Fruit fly (Drosophila melanogaster) whole organism, prepupa: Measurements from ENCODE around the gene mAChR-C.
A peak's percentile ranks its signal among the peaks of the same experiment; 100 is the strongest.

Experiments
- Blimp-1 ChIP-seq: fragments of 200-800 bp; sonication (Bioruptor generic); optimal IDR thresholded peaks from 3 replicates; lab custom pipeline; 2017; ENCODE audit warnings: missing biosample characterization, missing genetic modification characterization, mild to moderate bottlenecking, moderate library complexity, missing genetic modification reagents
- CG10669 ChIP-seq: fragments of 200-800 bp; sonication (Bioruptor generic); optimal IDR thresholded peaks from 3 replicates; lab custom pipeline; 2018; ENCODE audit warnings: missing biosample characterization, mild to moderate bottlenecking, missing genetic modification characterization, moderate library complexity
- CG11902 ChIP-seq: fragments of 200-800 bp; sonication (Bioruptor generic); optimal IDR thresholded peaks from 3 replicates; lab custom pipeline; 2016; ENCODE audit warnings: missing biosample characterization, missing genetic modification characterization
- CG1621 ChIP-seq: fragments of 200-800 bp; sonication (Bioruptor generic); optimal IDR thresholded peaks from 3 replicates; lab custom pipeline; 2018; ENCODE audit warnings: missing biosample characterization, mild to moderate bottlenecking, missing genetic modification characterization
- CG16779 ChIP-seq: fragments of 200-800 bp; sonication (Bioruptor generic); optimal IDR thresholded peaks from 3 replicates; lab custom pipeline; 2017; ENCODE audit warnings: missing biosample characterization, mild to moderate bottlenecking, missing genetic modification characterization
- CG31627 ChIP-seq: fragments of 200-800 bp; sonication (Bioruptor generic); optimal IDR thresholded peaks from 3 replicates; lab custom pipeline; 2016; ENCODE audit warnings: missing biosample characterization, missing genetic modification characterization
- CG32006 ChIP-seq: fragments of 200-800 bp; sonication (Bioruptor generic); optimal IDR thresholded peaks from 3 replicates; lab custom pipeline; 2017; ENCODE audit warnings: missing biosample characterization, mild to moderate bottlenecking, missing genetic modification characterization
- CG34406 ChIP-seq: fragments of 200-800 bp; sonication (Bioruptor generic); optimal IDR thresholded peaks from 3 replicates; lab custom pipeline; 2016; ENCODE audit warnings: missing biosample characterization, missing genetic modification characterization
- CG3919 ChIP-seq: fragments of 200-800 bp; sonication (Bioruptor generic); optimal IDR thresholded peaks from 3 replicates; lab custom pipeline; 2016; ENCODE audit warnings: missing biosample characterization, missing genetic modification characterization
- CG4318 ChIP-seq: fragments of 200-800 bp; sonication (Bioruptor generic); optimal IDR thresholded peaks from 3 replicates; lab custom pipeline; 2017; ENCODE audit warnings: missing biosample characterization, mild to moderate bottlenecking, missing genetic modification characterization
- CG6163 ChIP-seq: fragments of 200-800 bp; sonication (Bioruptor generic); IDR thresholded peaks from 3 replicates; pipeline ENCODE4 v1.3.6; 2022; ENCODE audit warnings: missing biosample characterization, missing genetic modification characterization
- CG6276 ChIP-seq: fragments of 200-800 bp; sonication (Bioruptor generic); optimal IDR thresholded peaks from 2 replicates; lab custom pipeline; 2017; ENCODE audit warnings: missing biosample characterization, mild to moderate bottlenecking, missing genetic modification characterization
- CG6808 ChIP-seq: fragments of 200-800 bp; sonication (Bioruptor generic); optimal IDR thresholded peaks from 3 replicates; lab custom pipeline; 2017; ENCODE audit warnings: missing biosample characterization, missing genetic modification characterization, mild to moderate bottlenecking, moderate library complexity, missing genetic modification reagents
- CG6854 ChIP-seq: fragments of 200-800 bp; sonication (Bioruptor generic); optimal IDR thresholded peaks from 2 replicates; lab custom pipeline; 2017; ENCODE audit warnings: missing biosample characterization, mild to moderate bottlenecking, missing genetic modification characterization
- CG7368 ChIP-seq: fragments of 200-800 bp; sonication (Bioruptor generic); optimal IDR thresholded peaks from 3 replicates; lab custom pipeline; 2016; ENCODE audit warnings: missing biosample characterization, missing genetic modification characterization
- CG8119 ChIP-seq: fragments of 200-800 bp; sonication (Bioruptor generic); IDR thresholded peaks from 3 replicates; pipeline ENCODE4 v1.3.6; 2022; ENCODE audit warnings: missing biosample characterization, missing genetic modification characterization
- CG9139 ChIP-seq: fragments of 200-800 bp; sonication (Bioruptor generic); optimal IDR thresholded peaks from 3 replicates; lab custom pipeline; 2017; ENCODE audit warnings: missing biosample characterization, mild to moderate bottlenecking, missing genetic modification characterization
- Eip75B ChIP-seq: fragments of 200-800 bp; sonication (Bioruptor generic); optimal IDR thresholded peaks from 3 replicates; lab custom pipeline; 2016; ENCODE audit warnings: missing biosample characterization, missing genetic modification characterization
- Eip78C ChIP-seq: fragments of 200-800 bp; sonication (Bioruptor generic); peaks from one replicate; lab custom pipeline; 2016; ENCODE audit warnings: missing biosample characterization, missing genetic modification characterization
- Ets21C ChIP-seq: fragments of 200-800 bp; sonication (Bioruptor generic); optimal IDR thresholded peaks from 3 replicates; lab custom pipeline; 2016; ENCODE audit warnings: missing biosample characterization, missing genetic modification characterization
- Ets96B ChIP-seq: fragments of 200-800 bp; optimal IDR thresholded peaks from 2 replicates; lab custom pipeline; 2019; ENCODE audit warnings: missing biosample characterization, mild to moderate bottlenecking, missing genetic modification characterization, moderate library complexity
- Gug ChIP-seq: fragments of 200-800 bp; sonication (Bioruptor generic); IDR thresholded peaks from 2 replicates; pipeline ENCODE4 v1.3.6; 2022; ENCODE audit warnings: missing biosample characterization, missing genetic modification characterization
- Hr38 ChIP-seq: sonication (Bioruptor generic); optimal IDR thresholded peaks from 2 replicates; lab custom pipeline; 2016; ENCODE audit warnings: missing biosample characterization, missing genetic modification characterization
- Hr4 ChIP-seq: fragments of 200-800 bp; sonication (Bioruptor generic); optimal IDR thresholded peaks from 3 replicates; lab custom pipeline; 2016; ENCODE audit warnings: missing biosample characterization, missing genetic modification characterization
- Lpt ChIP-seq: fragments of 200-800 bp; sonication (Bioruptor generic); optimal IDR thresholded peaks from 3 replicates; lab custom pipeline; 2016; ENCODE audit warnings: missing biosample characterization, missing genetic modification characterization
- Met ChIP-seq: fragments of 200-800 bp; sonication (Bioruptor generic); optimal IDR thresholded peaks from 3 replicates; lab custom pipeline; 2016; ENCODE audit warnings: missing biosample characterization, missing genetic modification characterization
- OdsH ChIP-seq: fragments of 200-800 bp; sonication (Bioruptor generic); optimal IDR thresholded peaks from 3 replicates; lab custom pipeline; 2016; ENCODE audit warnings: missing biosample characterization, missing genetic modification characterization
- Smox ChIP-seq: fragments of 200-800 bp; sonication (Bioruptor generic); optimal IDR thresholded peaks from 3 replicates; lab custom pipeline; 2016; ENCODE audit warnings: missing biosample characterization, missing genetic modification characterization
- Sox102F ChIP-seq: fragments of 200-800 bp; sonication (Bioruptor generic); optimal IDR thresholded peaks from 2 replicates; lab custom pipeline; 2016; ENCODE audit warnings: missing biosample characterization, mild to moderate bottlenecking, missing genetic modification characterization
- Sox14 ChIP-seq: fragments of 200-800 bp; sonication (Bioruptor generic); optimal IDR thresholded peaks from 3 replicates; lab custom pipeline; 2016; ENCODE audit warnings: missing biosample characterization, missing genetic modification characterization
- Sox15 ChIP-seq: fragments of 200-800 bp; sonication (Bioruptor generic); optimal IDR thresholded peaks from 3 replicates; lab custom pipeline; 2016; ENCODE audit warnings: missing biosample characterization, missing genetic modification characterization
- acj6 ChIP-seq: fragments of 200-800 bp; sonication (Bioruptor generic); optimal IDR thresholded peaks from 3 replicates; lab custom pipeline; 2016; ENCODE audit warnings: missing biosample characterization, missing genetic modification characterization
- cyc ChIP-seq: fragments of 200-800 bp; sonication (Bioruptor generic); optimal IDR thresholded peaks from 3 replicates; lab custom pipeline; 2016; ENCODE audit warnings: missing biosample characterization, missing genetic modification characterization
- dac ChIP-seq: fragments of 200-800 bp; sonication (Bioruptor generic); optimal IDR thresholded peaks from 2 replicates; lab custom pipeline; 2017; ENCODE audit warnings: missing biosample characterization, mild to moderate bottlenecking, missing genetic modification characterization
- dsx ChIP-seq: fragments of 200-800 bp; optimal IDR thresholded peaks from 3 replicates; lab custom pipeline; 2019; ENCODE audit warnings: missing biosample characterization, mild to moderate bottlenecking, missing genetic modification characterization, moderate library complexity; ENCODE audit not compliant: poor library complexity, severe bottlenecking
- esn ChIP-seq: fragments of 200-800 bp; sonication (Bioruptor generic); optimal IDR thresholded peaks from 2 replicates; lab custom pipeline; 2016; ENCODE audit warnings: missing biosample characterization, mild to moderate bottlenecking, missing genetic modification characterization, moderate library complexity
- fd59A ChIP-seq: fragments of 200-800 bp; sonication (Bioruptor generic); optimal IDR thresholded peaks from 2 replicates; lab custom pipeline; 2017; ENCODE audit warnings: missing biosample characterization, mild to moderate bottlenecking, missing genetic modification characterization, missing genetic modification reagents
- fkh ChIP-seq: fragments of 200-800 bp; sonication (Bioruptor generic); optimal IDR thresholded peaks from 3 replicates; lab custom pipeline; 2017; ENCODE audit warnings: missing biosample characterization, mild to moderate bottlenecking, missing genetic modification characterization, moderate library complexity
- lz ChIP-seq: fragments of 200-800 bp; sonication (Bioruptor generic); optimal IDR thresholded peaks from 3 replicates; lab custom pipeline; 2016; ENCODE audit warnings: missing biosample characterization, missing genetic modification characterization
- net ChIP-seq: fragments of 200-800 bp; sonication (Bioruptor generic); optimal IDR thresholded peaks from 3 replicates; lab custom pipeline; 2016; ENCODE audit warnings: missing biosample characterization, missing genetic modification characterization
- pdm3 ChIP-seq: fragments of 200-800 bp; sonication (Bioruptor generic); optimal IDR thresholded peaks from 3 replicates; lab custom pipeline; 2016; ENCODE audit warnings: missing biosample characterization, missing genetic modification characterization
- salr ChIP-seq, 2 experiments: fragments of 200-800 bp; sonication (Bioruptor generic); optimal IDR thresholded peaks; 3 replicates each; lab custom pipeline; 2016 to 2018; ENCODE audit warnings: missing biosample characterization in 2 of 2, missing genetic modification characterization in 2 of 2, mild to moderate bottlenecking in 1 of 2
- spab ChIP-seq: fragments of 200-800 bp; sonication (Bioruptor generic); optimal IDR thresholded peaks from 2 replicates; lab custom pipeline; 2017; ENCODE audit warnings: missing biosample characterization, mild to moderate bottlenecking, missing genetic modification characterization, missing genetic modification reagents
- ss ChIP-seq, 2 experiments: fragments of 200-800 bp; sonication (Bioruptor generic); optimal IDR thresholded peaks; 2 replicates in 1 of 2; 3 replicates in 1 of 2; lab custom pipeline; 2017 to 2018; ENCODE audit warnings: mild to moderate bottlenecking in 2 of 2, missing biosample characterization in 2 of 2, missing genetic modification characterization in 2 of 2, moderate library complexity in 1 of 2
- svp ChIP-seq: fragments of 200-800 bp; sonication (Bioruptor generic); peaks from one replicate; lab custom pipeline; 2016; ENCODE audit warnings: missing biosample characterization, missing genetic modification characterization
- topi ChIP-seq: fragments of 200-800 bp; sonication (Bioruptor generic); optimal IDR thresholded peaks from 3 replicates; lab custom pipeline; 2016; ENCODE audit warnings: missing biosample characterization, missing genetic modification characterization

mAChR-C gene

DNA sequence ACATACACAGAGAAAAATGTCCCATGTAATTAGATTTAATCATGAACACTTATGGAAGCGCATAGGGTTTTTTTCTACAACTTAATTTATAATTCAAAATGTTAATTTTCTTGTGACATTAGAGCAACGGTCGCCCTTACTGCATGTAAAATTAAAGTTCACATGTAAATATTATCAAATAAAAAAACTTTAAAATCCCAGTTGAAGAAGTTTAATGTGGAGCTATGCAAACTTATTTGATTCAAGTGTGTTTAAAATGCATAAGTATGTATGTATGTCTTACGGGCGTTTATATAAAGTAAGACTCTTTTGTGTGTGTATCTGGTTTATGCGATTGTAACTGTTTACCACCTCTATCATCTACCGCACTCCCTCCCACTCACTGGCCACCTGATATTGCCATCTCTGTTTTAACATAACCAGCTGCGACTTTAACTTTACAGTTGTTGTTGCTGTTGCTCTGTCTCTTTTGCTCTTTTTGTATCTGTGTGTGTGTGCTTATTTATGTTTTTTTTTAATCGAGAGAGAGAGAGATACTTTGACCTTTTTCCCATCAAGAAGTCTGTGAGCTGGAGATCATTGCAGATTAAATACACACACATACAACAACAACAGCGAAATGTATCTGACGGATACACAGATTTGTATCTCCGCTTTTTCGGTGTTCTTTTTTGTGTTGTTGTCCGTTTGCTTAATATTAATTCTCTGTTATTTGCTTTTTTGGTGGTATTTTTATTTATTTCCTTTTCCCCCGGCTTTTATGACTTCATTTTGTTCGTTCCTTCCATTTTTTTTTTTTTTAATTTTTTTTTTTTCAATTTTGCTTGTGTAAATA, 23.1 kb upstream of the mAChR-C start (continued):
- peak; percentile 77; the same call in 2 of the 3 replicates for TF ChIP-seq CG6163 (GFP tag; lab: Robert Waterston, UW)
- TF ChIP-seq svp (GFP tag; lab: Kevin White, UChicago) = peak; percentile 95
- peak; percentile 72 for TF ChIP-seq CG6276 (GFP tag; lab: Kevin White, UChicago)
- TF ChIP-seq CG16779 (tag; lab: Kevin White, UChicago) = peak; percentile 78
- peak; percentile 18 for TF ChIP-seq Blimp-1 (GFP tag; lab: Kevin White, UChicago)
- TF ChIP-seq Eip75B (GFP tag; lab: Kevin White, UChicago) = peak; percentile 92
- peak; percentile 74 for TF ChIP-seq CG11902 (GFP tag; lab: Kevin White, UChicago)
- TF ChIP-seq CG8119 (GFP tag; lab: Robert Waterston, UW) = peak; percentile 91
- TF ChIP-seq CG34406 (GFP tag; lab: Kevin White, UChicago) = peak; percentile 92
- peak; percentile 86 for TF ChIP-seq topi
- peak; percentile 87 for TF ChIP-seq fd59A (GFP tag; lab: Kevin White, UChicago)
- TF ChIP-seq salr (GFP tag; optimal IDR thresholded peaks at IDR 0.05; lab: Kevin White, UChicago) = peak; percentile 77 to 78
- peak; percentile 92 for TF ChIP-seq Smox (GFP tag; lab: Kevin White, UChicago)
- TF ChIP-seq cyc (GFP tag; lab: Kevin White, UChicago) = peak; percentile 79
- peak; percentile 86 for TF ChIP-seq dac (GFP tag; lab: Kevin White, UChicago)
- peak; percentile 73 for TF ChIP-seq Ets96B (tag; lab: Kevin White, UChicago)
- peak; percentile 74 for TF ChIP-seq CG3919 (GFP tag; lab: Kevin White, UChicago)

DNA sequence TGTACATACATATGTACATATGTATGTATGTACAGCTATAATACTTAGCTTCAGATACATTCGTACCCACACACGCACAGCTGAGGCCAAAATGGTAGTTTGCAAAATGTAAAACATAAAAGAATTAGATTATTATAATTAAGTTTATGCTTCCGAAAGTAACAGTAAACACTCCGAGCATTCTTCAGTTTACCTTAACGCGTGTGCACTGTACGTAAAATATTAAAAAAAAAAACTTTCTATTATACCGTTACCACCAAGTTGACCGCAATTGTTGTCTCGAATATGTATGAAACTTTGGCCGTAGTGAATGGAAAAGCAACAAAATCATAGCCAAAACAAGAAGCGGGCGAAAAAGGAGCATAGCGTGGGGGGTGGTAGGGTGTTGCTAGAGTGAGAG, 22.1 kb upstream of the mAChR-C start:
- TF ChIP-seq CG3919 (GFP tag; lab: Kevin White, UChicago) = peak; percentile 78
- peak; percentile 50 for TF ChIP-seq CG7368 (GFP tag; lab: Kevin White, UChicago)
- peak; percentile 67 for TF ChIP-seq Smox (GFP tag; lab: Kevin White, UChicago)
- no peak for TF ChIP-seq Hr38 (GFP tag; lab: Kevin White, UChicago)
- peak; percentile 56 for TF ChIP-seq dsx (GFP tag; lab: Kevin White, UChicago)
- TF ChIP-seq CG16779 (tag; lab: Kevin White, UChicago) = peak; percentile 69
- TF ChIP-seq acj6 (GFP tag; lab: Kevin White, UChicago) = peak; percentile 74
- TF ChIP-seq CG6163 (GFP tag; lab: Robert Waterston, UW) = peak; percentile 88
- TF ChIP-seq esn = peak; percentile 74
- TF ChIP-seq CG10669 (GFP tag; lab: Kevin White, UChicago) = peak; percentile 75
- peak; percentile 78 for TF ChIP-seq Sox102F (GFP tag; lab: Kevin White, UChicago)
- TF ChIP-seq Gug = peak; percentile 73
- peak; percentile 74 for TF ChIP-seq net (GFP tag; lab: Kevin White, UChicago)
- peak; percentile 78 for TF ChIP-seq Sox14 (GFP tag; lab: Kevin White, UChicago)
- peak; percentile 42 to 67 for TF ChIP-seq salr (GFP tag; optimal IDR thresholded peaks at IDR 0.05; lab: Kevin White, UChicago)
- peak; percentile 91 for TF ChIP-seq CG32006
- peak; percentile 88 for TF ChIP-seq Hr4
- TF ChIP-seq Sox15 (GFP tag; lab: Kevin White, UChicago) = peak; percentile 30
- TF ChIP-seq CG31627 (GFP tag; lab: Kevin White, UChicago) = peak; percentile 50
- no peak for TF ChIP-seq CG6854 (GFP tag; lab: Kevin White, UChicago)
- peak; percentile 79 for TF ChIP-seq OdsH (GFP tag; lab: Kevin White, UChicago)
- TF ChIP-seq lz (GFP tag; lab: Kevin White, UChicago) = peak; percentile 78
- TF ChIP-seq Ets96B (tag; lab: Kevin White, UChicago) = peak; percentile 71
- peak; percentile 33 for TF ChIP-seq CG9139 (GFP tag; lab: Kevin White, UChicago)
- peak; percentile 67 for TF ChIP-seq Lpt (GFP tag; lab: Kevin White, UChicago)
- peak; percentile 25 for TF ChIP-seq Ets21C (GFP tag; lab: Kevin White, UChicago)
- peak; percentile 76 for TF ChIP-seq dac (GFP tag; lab: Kevin White, UChicago)
- TF ChIP-seq Met (GFP tag; lab: Kevin White, UChicago) = peak; percentile 76
- peak; percentile 52 for TF ChIP-seq ss (GFP tag; optimal IDR thresholded peaks at IDR 0.05; lab: Kevin White, UChicago)
- peak; percentile 89 for TF ChIP-seq Eip78C
- peak; percentile 65 for TF ChIP-seq CG1621
- TF ChIP-seq svp (GFP tag; lab: Kevin White, UChicago) = peak; percentile 50
- peak; percentile 68 for TF ChIP-seq topi
- peak; percentile 50 for TF ChIP-seq CG6808 (GFP tag; lab: Kevin White, UChicago)
- peak; percentile 32 for TF ChIP-seq fkh (GFP tag; lab: Kevin White, UChicago)
- peak; percentile 80 for TF ChIP-seq CG4318 (GFP tag; lab: Kevin White, UChicago)
- TF ChIP-seq pdm3 (GFP tag; lab: Kevin White, UChicago) = peak; percentile 78
- peak; percentile 62 for TF ChIP-seq CG34406 (GFP tag; lab: Kevin White, UChicago)
- peak; percentile 58 for TF ChIP-seq spab (GFP tag; lab: Kevin White, UChicago)
